Worm (Caenorhabditis elegans) whole organism, late embryonic: ENCODE results near the gene F14F8.9.

Experiments used
- ama-1 ChIP-seq: fragments of 150-350 bp; optimal IDR thresholded peaks from 2 replicates; lab custom pipeline; 2014
- nfya-1 ChIP-seq: sonication (generic microtip); optimal IDR thresholded peaks from 2 replicates; lab custom pipeline; 2017; ENCODE audit warnings: missing genetic modification characterization, mild to moderate bottlenecking, missing compliant biosample characterization, antibody characterized with exemption, moderate library complexity
- pag-3 ChIP-seq: sonication (generic microtip); optimal IDR thresholded peaks from 2 replicates; lab custom pipeline; 2016; ENCODE audit warnings: missing compliant biosample characterization, missing genetic modification characterization, borderline replicate concordance

DNA sequence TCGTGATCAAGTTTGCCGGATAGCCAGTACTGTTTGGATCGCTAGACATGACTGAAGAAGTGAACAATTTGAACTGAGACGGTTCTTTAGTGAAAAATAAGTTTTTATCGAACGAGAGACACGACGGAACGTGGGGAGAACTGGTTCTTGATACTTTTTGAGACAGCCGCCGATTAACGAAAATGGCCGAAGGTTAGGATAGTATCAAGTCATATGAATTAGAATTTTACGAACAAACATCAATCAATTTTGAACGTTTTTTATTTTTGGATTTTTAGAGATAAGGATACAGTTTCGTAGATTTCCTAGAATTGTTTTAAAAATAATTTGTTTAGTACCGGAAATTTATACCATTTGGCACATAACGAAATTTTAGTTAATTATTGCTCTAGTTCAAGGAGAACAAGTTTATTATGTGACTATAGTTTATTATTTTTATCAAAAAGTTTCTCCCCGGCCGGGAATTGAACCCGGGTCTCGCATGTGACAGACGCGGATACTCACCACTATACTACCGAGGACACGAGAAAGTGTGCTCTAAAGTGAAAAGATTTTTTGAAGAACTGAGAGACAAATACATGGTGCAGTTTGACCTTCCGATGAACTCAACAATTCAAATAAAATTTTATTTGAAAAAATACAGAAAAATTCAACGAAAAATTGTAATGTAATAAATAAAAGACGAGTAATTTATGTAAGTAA lies 19.9 kb downstream of the F14F8.9 start, which contains the start of gene W06G6.20:
- TF ChIP-seq ama-1 (lab: Kevin White, UChicago) = no peak
- TF ChIP-seq pag-3 (tag; lab: Kevin White, UChicago) = no peak
- TF ChIP-seq nfya-1 (tag; lab: Kevin White, UChicago) = no peak
